Worm (Caenorhabditis elegans) whole organism, L4 larva: Measurements from ENCODE around the gene pqn-92.

ENCODE experiments used
- D1046.2 ChIP-seq: fragments of 200-800 bp; sonication (Bioruptor generic); IDR thresholded peaks from 2 replicates; pipeline ENCODE4 v1.3.6; 2022; ENCODE audit warnings: missing genetic modification characterization, missing compliant biosample characterization
- F10B5.3 ChIP-seq: sonication (generic microtip); optimal IDR thresholded peaks from 2 replicates; lab custom pipeline; 2016; ENCODE audit warnings: mild to moderate bottlenecking, missing genetic modification characterization, missing compliant biosample characterization
- F49E8.2 ChIP-seq: sonication (generic microtip); optimal IDR thresholded peaks from 2 replicates; lab custom pipeline; 2016; ENCODE audit warnings: missing compliant biosample characterization, mild to moderate bottlenecking, missing genetic modification characterization, borderline replicate concordance
- T26A8.4 ChIP-seq: fragments of 200-800 bp; sonication (Bioruptor generic); IDR thresholded peaks from 2 replicates; pipeline ENCODE4 v1.3.6; 2022; ENCODE audit warnings: missing genetic modification characterization, missing compliant biosample characterization
- ZK546.5 ChIP-seq, 2 experiments: sonication (generic microtip); optimal IDR thresholded peaks; 2 replicates each; lab custom pipeline; 2017; ENCODE audit warnings: missing biosample characterization in 2 of 2, missing genetic modification characterization in 2 of 2
- aha-1 ChIP-seq: fragments of 150-350 bp; peaks from one replicate; lab custom pipeline; 2014; ENCODE audit warnings: missing biosample characterization, missing genetic modification characterization
- ceh-20 ChIP-seq: fragments of 200-800 bp; sonication (Bioruptor generic); IDR thresholded peaks from 2 replicates; pipeline ENCODE4 v1.3.6; 2022; ENCODE audit warnings: missing genetic modification reagents, missing genetic modification characterization, missing compliant biosample characterization
- ceh-28 ChIP-seq: fragments of 150-350 bp; optimal IDR thresholded peaks from 2 replicates; lab custom pipeline; 2014; ENCODE audit warnings: missing biosample characterization, missing genetic modification reagents, missing genetic modification characterization
- ceh-32 ChIP-seq: sonication (generic microtip); optimal IDR thresholded peaks from 2 replicates; lab custom pipeline; 2016; ENCODE audit warnings: mild to moderate bottlenecking, missing genetic modification characterization, missing compliant biosample characterization; ENCODE audit not compliant: poor library complexity
- ctbp-1 ChIP-seq: fragments of 200-800 bp; sonication (Bioruptor generic); IDR thresholded peaks from 2 replicates; pipeline ENCODE4 v1.3.6; 2022; ENCODE audit warnings: missing genetic modification reagents, missing genetic modification characterization, missing compliant biosample characterization
- daf-16 ChIP-seq, 3 experiments: sonication (generic microtip); optimal IDR thresholded peaks; 2 replicates each; lab custom pipeline; 2016 to 2017; ENCODE audit warnings: missing genetic modification characterization in 3 of 3, missing genetic modification reagents in 3 of 3, mild to moderate bottlenecking in 2 of 3, missing compliant biosample characterization in 2 of 3, missing biosample characterization in 1 of 3, moderate library complexity in 1 of 3
- daf-19 ChIP-seq: fragments of 200-800 bp; sonication (Bioruptor generic); conservative IDR thresholded peaks from 2 replicates; pipeline ENCODE4 v1.3.6; 2022; ENCODE audit warnings: missing genetic modification characterization, missing compliant biosample characterization
- daf-8 ChIP-seq: fragments of 200-800 bp; sonication (Bioruptor generic); IDR thresholded peaks from 2 replicates; pipeline ENCODE4 v1.3.6; 2022; ENCODE audit warnings: missing genetic modification characterization, missing compliant biosample characterization
- dmd-8 ChIP-seq: fragments of 200-800 bp; sonication (Bioruptor generic); IDR thresholded peaks from 2 replicates; pipeline ENCODE4 v1.3.6; 2022; ENCODE audit warnings: missing genetic modification characterization, missing compliant biosample characterization
- egl-27 ChIP-seq: sonication (generic microtip); optimal IDR thresholded peaks from 3 replicates; lab custom pipeline; 2017; ENCODE audit warnings: missing biosample characterization, missing genetic modification reagents, missing genetic modification characterization
- hlh-30 ChIP-seq: sonication (generic microtip); optimal IDR thresholded peaks from 2 replicates; lab custom pipeline; 2017; ENCODE audit warnings: antibody characterized with exemption, mild to moderate bottlenecking, missing genetic modification characterization, missing compliant biosample characterization; ENCODE audit not compliant: insufficient read depth
- jun-1 ChIP-seq: fragments of 150-350 bp; optimal IDR thresholded peaks from 2 replicates; lab custom pipeline; 2014; ENCODE audit warnings: missing biosample characterization, missing genetic modification reagents, missing genetic modification characterization
- lim-7 ChIP-seq: fragments of 200-800 bp; sonication (Bioruptor generic); IDR thresholded peaks from 2 replicates; pipeline ENCODE4 v1.3.6; 2022; ENCODE audit warnings: missing genetic modification characterization, missing compliant biosample characterization
- lin-13 ChIP-seq: fragments of 150-350 bp; optimal IDR thresholded peaks from 2 replicates; lab custom pipeline; 2014; ENCODE audit warnings: missing biosample characterization, missing genetic modification reagents, missing genetic modification characterization
- lin-29 ChIP-seq: fragments of 200-800 bp; sonication (Bioruptor generic); IDR thresholded peaks from 2 replicates; pipeline ENCODE4 v1.3.6; 2022; ENCODE audit warnings: missing genetic modification reagents, missing genetic modification characterization, missing compliant biosample characterization
- lin-39 ChIP-seq: fragments of 150-350 bp; optimal IDR thresholded peaks from 2 replicates; lab custom pipeline; 2014; ENCODE audit warnings: missing biosample characterization, missing genetic modification reagents, missing genetic modification characterization
- lsy-2 ChIP-seq, 2 experiments: fragments of 150-350 bp in 1 of 2; sonication (generic microtip) in 1 of 2; optimal IDR thresholded peaks; 2 replicates each; lab custom pipeline; 2014 to 2017; ENCODE audit warnings: missing biosample characterization in 2 of 2, missing genetic modification characterization in 2 of 2
- madf-9 ChIP-seq: fragments of 200-800 bp; sonication (Bioruptor generic); conservative IDR thresholded peaks from 2 replicates; pipeline ENCODE4 v1.3.6; 2022; ENCODE audit warnings: missing genetic modification reagents, missing genetic modification characterization, missing compliant biosample characterization
- mes-2 ChIP-seq: sonication (generic microtip); optimal IDR thresholded peaks from 2 replicates; lab custom pipeline; 2016; ENCODE audit warnings: missing genotype, mild to moderate bottlenecking, missing genetic modification characterization, missing compliant biosample characterization; ENCODE audit not compliant: poor library complexity, severe bottlenecking
- mxl-2 ChIP-seq: fragments of 200-800 bp; sonication (Bioruptor generic); conservative IDR thresholded peaks from 2 replicates; pipeline ENCODE4 v1.3.6; 2022; ENCODE audit warnings: missing genetic modification reagents, missing genetic modification characterization, missing compliant biosample characterization
- nhr-237 ChIP-seq: sonication (generic microtip); optimal IDR thresholded peaks from 2 replicates; lab custom pipeline; 2017; ENCODE audit warnings: missing biosample characterization, missing genetic modification characterization
- nhr-28 ChIP-seq: fragments of 150-350 bp; optimal IDR thresholded peaks from 2 replicates; lab custom pipeline; 2014; ENCODE audit warnings: missing biosample characterization, missing genetic modification characterization
- nhr-41 ChIP-seq: fragments of 200-800 bp; sonication (Bioruptor generic); IDR thresholded peaks from 2 replicates; pipeline ENCODE4 v1.3.6; 2022; ENCODE audit warnings: missing genetic modification reagents, missing genetic modification characterization, missing compliant biosample characterization
- nhr-48 ChIP-seq: sonication (generic microtip); optimal IDR thresholded peaks from 2 replicates; lab custom pipeline; 2016; ENCODE audit warnings: mild to moderate bottlenecking, missing genetic modification characterization, missing compliant biosample characterization
- nhr-76 ChIP-seq: fragments of 150-350 bp; optimal IDR thresholded peaks from 2 replicates; lab custom pipeline; 2014; ENCODE audit warnings: missing biosample characterization, missing genetic modification characterization
- php-3 ChIP-seq: fragments of 200-800 bp; sonication (Bioruptor generic); IDR thresholded peaks from 2 replicates; pipeline ENCODE4 v1.3.6; 2022; ENCODE audit warnings: missing genetic modification reagents, missing genetic modification characterization, missing compliant biosample characterization
- pqm-1 ChIP-seq: sonication (generic microtip); optimal IDR thresholded peaks from 2 replicates; lab custom pipeline; 2017; ENCODE audit warnings: missing biosample characterization, missing genetic modification characterization
- sdz-12 ChIP-seq: fragments of 200-800 bp; sonication (Bioruptor generic); optimal IDR thresholded peaks from 2 replicates; lab custom pipeline; 2018; ENCODE audit warnings: mild to moderate bottlenecking, missing genetic modification characterization, missing compliant biosample characterization
- set-16 ChIP-seq: fragments of 200-800 bp; sonication (Bioruptor generic); IDR thresholded peaks from 2 replicates; pipeline ENCODE4 v1.3.6; 2022; ENCODE audit warnings: missing genetic modification reagents, missing genetic modification characterization, missing compliant biosample characterization
- snpc-4 ChIP-seq: fragments of 150-350 bp; optimal IDR thresholded peaks from 2 replicates; lab custom pipeline; 2014; ENCODE audit warnings: missing biosample characterization, missing genetic modification characterization
- spr-1 ChIP-seq: sonication (generic microtip); optimal IDR thresholded peaks from 2 replicates; lab custom pipeline; 2016; ENCODE audit warnings: mild to moderate bottlenecking, missing genetic modification characterization, missing compliant biosample characterization
- unc-130 ChIP-seq: sonication (generic microtip); optimal IDR thresholded peaks from 2 replicates; lab custom pipeline; 2016; ENCODE audit warnings: missing genetic modification reagents, missing genetic modification characterization, missing compliant biosample characterization
- unc-62 ChIP-seq, 3 experiments: fragments of 150-350 bp in 1 of 3; sonication (generic microtip); optimal IDR thresholded peaks in 2 of 3; peaks in 1 of 3; 1 replicate in 1 of 3; 2 replicates in 2 of 3; lab custom pipeline; 2014 to 2017; ENCODE audit warnings: missing biosample characterization in 3 of 3, missing genetic modification characterization in 3 of 3, missing genetic modification reagents in 3 of 3, missing genotype in 1 of 3
- zip-11 ChIP-seq: fragments of 200-800 bp; sonication (Bioruptor generic); IDR thresholded peaks from 2 replicates; pipeline ENCODE4 v1.3.6; 2022; ENCODE audit warnings: missing genetic modification characterization, missing compliant biosample characterization

pqn-92 gene

DNA sequence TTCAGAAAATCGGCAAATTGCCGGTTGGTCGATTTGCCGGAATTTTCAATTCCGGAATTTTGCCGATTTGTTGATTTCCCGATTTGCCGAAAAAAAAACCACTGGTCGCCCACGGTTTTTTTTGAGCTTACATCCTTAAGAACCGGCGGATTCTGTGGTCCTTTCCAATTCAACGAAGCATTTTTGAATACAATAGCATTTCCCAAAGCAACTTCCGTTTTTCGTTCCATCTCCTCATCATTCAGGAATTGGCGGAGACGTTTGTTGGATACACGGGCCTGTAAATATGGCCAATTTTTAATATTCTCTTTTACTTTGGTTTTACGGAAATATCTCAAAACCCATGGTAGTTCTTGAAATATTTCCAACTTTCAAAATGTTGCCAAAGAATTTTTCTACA, 15.1 kb upstream of the pqn-92 start:
- TF ChIP-seq F49E8.2: no peak
- TF ChIP-seq aha-1 (tag; lab: Kevin White, UChicago): peak; percentile 93

DNA sequence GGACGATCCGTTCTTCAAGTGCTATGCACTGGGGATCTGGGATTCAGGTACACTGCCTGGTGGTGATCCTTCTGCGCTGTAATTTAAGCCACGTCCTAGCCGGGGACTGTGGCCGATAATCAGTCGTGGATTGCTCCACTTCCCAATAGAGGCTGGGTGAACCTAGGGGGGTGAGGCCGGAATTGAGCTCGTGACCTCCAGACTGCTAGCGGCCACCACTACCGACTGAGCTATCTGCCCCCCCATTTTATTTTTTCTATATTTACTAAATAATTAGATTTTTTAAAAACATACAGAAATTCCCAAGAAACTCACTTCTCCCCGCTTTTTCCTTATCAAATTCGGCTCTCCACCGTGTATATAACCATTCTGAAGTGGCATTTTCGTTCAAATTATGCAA, 10.3 kb upstream of the pqn-92 start:
- TF ChIP-seq set-16 (GFP tag; lab: Robert Waterston, UW) (peak; percentile 52), dmd-8 (0 out of 2 replicates have a peak, but pooled peaks have one; percentile 50), sdz-12 (no peak), lim-7 (GFP tag; lab: Robert Waterston, UW) (peak; percentile 58; the same call in 1 of the 2 replicates)

DNA sequence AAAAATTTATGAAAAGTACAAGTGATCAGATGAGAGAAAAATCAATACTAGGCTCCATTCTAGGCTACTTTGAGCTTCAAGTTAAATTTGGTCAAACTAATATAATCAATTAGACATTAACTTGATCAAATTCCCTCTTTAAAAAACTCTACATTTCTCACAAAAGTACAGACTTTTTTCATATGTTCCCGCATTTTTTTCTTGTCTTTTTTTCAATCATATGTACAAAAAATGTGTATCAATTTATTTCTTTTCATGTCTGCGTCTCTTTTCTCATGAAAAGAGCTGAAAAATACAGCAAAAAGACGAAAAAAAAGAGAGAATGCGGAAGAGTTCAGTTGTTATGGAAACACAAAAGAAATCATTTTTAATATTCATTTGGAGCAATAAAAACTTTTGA, 8.3 kb upstream of the pqn-92 start:
- TF ChIP-seq unc-130 (GFP tag; lab: Kevin White, UChicago) (no peak), daf-16 (GFP tag; optimal IDR thresholded peaks at IDR 0.05; lab: Kevin White, UChicago) (no peak), daf-16 (tag; optimal IDR thresholded peaks at IDR 0.05; lab: Kevin White, UChicago) (peak; percentile 1), aha-1 (tag; lab: Kevin White, UChicago) (peak; percentile 94)

DNA sequence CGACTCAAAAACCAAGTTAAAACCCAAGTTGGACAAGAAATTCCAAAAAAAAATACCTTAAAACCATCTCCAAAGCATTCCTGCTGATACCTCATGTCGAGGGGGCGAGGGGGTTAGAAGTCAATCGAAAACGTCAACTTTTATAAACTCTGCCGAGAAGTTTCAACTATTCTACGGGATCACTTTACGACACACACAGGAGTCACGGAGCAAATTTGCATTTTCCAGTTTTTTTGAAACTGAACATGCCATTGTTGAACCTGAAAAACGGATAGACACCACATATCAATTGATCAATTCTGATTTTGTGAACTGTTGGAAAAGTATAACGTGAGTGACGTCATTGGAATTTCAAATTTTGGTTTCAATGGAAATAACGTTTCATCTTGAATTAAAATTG, 4.5 kb upstream of the pqn-92 start, which contains the start of gene mrp-8:
Gene mrp-8 (minus strand): TSS at position 101 of the 400 bp plus-strand sequence.
- TF ChIP-seq lin-39 (tag; lab: Kevin White, UChicago) (no peak), F10B5.3 (tag; lab: Kevin White, UChicago) (no peak), snpc-4 (tag; lab: Kevin White, UChicago) (no peak), T26A8.4 (no peak), unc-62 (GFP tag; optimal IDR thresholded peaks at IDR 0.05 in 1 of 2; lab: Kevin White, UChicago) (peak in 1 of 2 experiments; percentile 34), unc-62 (tag; optimal IDR thresholded peaks at IDR 0.05; lab: Kevin White, UChicago) (no peak), sdz-12 (no peak)

DNA sequence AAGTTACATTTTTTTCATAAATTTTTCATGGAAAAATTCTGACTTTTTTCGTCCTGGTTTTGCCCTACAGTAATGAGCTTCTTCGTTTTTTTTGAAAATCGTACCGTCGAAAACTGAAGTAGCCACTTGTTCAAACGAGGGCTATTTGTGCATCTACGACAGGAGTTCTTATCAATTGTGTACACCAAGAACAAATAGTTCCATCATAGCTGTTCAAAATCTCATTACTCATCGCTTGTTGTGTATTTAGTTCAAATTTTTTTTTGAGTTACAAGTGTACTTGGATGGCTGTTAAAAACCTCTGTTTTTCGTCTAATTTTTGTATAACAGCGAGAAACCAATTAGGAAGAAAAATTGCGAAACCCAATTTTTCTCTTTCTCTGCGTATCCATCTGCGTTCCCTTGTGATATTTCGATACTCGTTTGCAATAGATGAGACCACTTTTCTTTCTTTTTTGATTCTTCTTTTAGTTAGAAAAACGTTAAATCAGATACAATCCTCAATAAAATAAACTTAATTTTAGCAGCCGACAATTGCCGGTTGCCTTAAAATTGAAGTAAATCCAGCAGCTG, 2.7 kb upstream of the pqn-92 start:
- TF ChIP-seq ZK546.5 (tag; optimal IDR thresholded peaks at IDR 0.05; lab: Kevin White, UChicago) (no peak), nhr-28 (tag; lab: Kevin White, UChicago) (peak; percentile 15), lin-13 (GFP tag; lab: Kevin White, UChicago) (no peak), hlh-30 (peak; percentile 49), mes-2 (tag; lab: Kevin White, UChicago) (no peak), ceh-20 (GFP tag; lab: Robert Waterston, UW) (no peak)

DNA sequence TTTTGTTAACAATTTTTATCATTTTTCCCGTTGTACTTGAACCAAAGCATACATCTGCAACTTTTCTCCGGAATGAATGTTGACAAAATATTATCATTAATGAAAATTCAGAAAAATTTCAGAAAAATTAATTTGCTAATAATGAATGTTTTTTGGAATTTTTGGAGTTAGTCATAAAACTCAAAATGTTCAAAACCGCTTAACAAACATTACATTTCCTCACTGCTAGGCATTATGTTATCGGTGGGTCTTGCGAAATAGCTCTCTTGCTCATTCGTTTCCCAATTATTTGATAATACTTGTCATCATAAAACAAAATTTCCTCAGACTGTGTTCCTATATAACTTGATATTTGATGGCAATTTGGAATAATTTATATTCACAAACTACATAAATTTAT, 5.3 kb downstream of the pqn-92 start, which contains the start of gene Y75B8A.39:
Gene Y75B8A.39 (plus strand): TSS at position 301 of the 400 bp plus-strand sequence.
- no peak for TF ChIP-seq lin-29
- no peak for TF ChIP-seq nhr-48 (tag; lab: Kevin White, UChicago)
- peak; percentile 20 for TF ChIP-seq pqm-1 (tag; lab: Kevin White, UChicago)
- TF ChIP-seq spr-1 (tag; lab: Kevin White, UChicago): no peak
- no peak for TF ChIP-seq nhr-76 (tag; lab: Kevin White, UChicago)
- TF ChIP-seq F10B5.3 (tag; lab: Kevin White, UChicago): no peak
- TF ChIP-seq php-3 (GFP tag; lab: Robert Waterston, UW): 0 out of 2 replicates have a peak, but pooled peaks have one; percentile 17
- no peak for TF ChIP-seq hlh-30
- TF ChIP-seq madf-9 (GFP tag; lab: Robert Waterston, UW): no peak

DNA sequence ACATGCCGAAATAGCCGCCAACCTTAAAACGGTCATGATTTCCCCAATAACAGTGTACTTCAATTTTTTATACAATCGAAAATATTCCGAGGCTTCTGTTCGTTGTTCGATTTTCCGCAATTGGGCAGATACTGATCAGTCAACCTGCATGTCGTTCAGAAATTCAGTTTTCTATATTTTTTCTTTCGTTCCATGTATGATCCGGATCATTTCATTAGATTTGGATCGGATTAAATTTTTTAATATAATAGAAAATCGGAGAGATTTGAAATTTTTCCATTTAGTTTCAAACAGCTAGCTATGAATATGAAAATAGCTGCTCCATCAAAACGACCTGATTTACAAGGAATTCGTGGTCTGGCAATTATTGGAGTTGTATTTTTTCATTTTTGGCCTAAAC, 7.6 kb downstream of the pqn-92 start, which contains the start of gene Y75B8A.37:
Gene Y75B8A.37 (plus strand): TSS at position 301 of the 400 bp plus-strand sequence.
- TF ChIP-seq daf-19 (GFP tag; lab: Robert Waterston, UW) (no peak), nhr-41 (no peak), daf-16 (GFP tag; optimal IDR thresholded peaks at IDR 0.05; lab: Kevin White, UChicago) (no peak), daf-16 (tag; optimal IDR thresholded peaks at IDR 0.05; lab: Kevin White, UChicago) (no peak), D1046.2 (GFP tag; lab: Robert Waterston, UW) (no peak), ctbp-1 (no peak), jun-1 (tag; lab: Kevin White, UChicago) (no peak), ZK546.5 (tag; optimal IDR thresholded peaks at IDR 0.05; lab: Kevin White, UChicago) (no peak), ceh-32 (tag; lab: Kevin White, UChicago) (no peak), daf-8 (no peak), ceh-28 (tag; lab: Kevin White, UChicago) (no peak), lsy-2 (tag; optimal IDR thresholded peaks at IDR 0.05; lab: Kevin White, UChicago) (no peak), nhr-28 (tag; lab: Kevin White, UChicago) (no peak), nhr-237 (no peak), egl-27 (tag; lab: Kevin White, UChicago) (no peak), mxl-2 (GFP tag; lab: Robert Waterston, UW) (no peak), zip-11 (GFP tag; lab: Robert Waterston, UW) (no peak)
